Fruit fly (Drosophila melanogaster) whole organism, embryonic: ENCODE data around the gene Cyp28d2.

Source experiments
- Abd-B ChIP-seq: fragments of 200-800 bp; sonication (Bioruptor generic); optimal IDR thresholded peaks from 2 replicates; lab custom pipeline; 2018; ENCODE audit warnings: missing biosample characterization, mild to moderate bottlenecking, missing genetic modification characterization, moderate library complexity
- Atf6 ChIP-seq: fragments of 200-800 bp; sonication (Bioruptor generic); IDR thresholded peaks from 2 replicates; pipeline ENCODE4 v1.3.6; 2022; ENCODE audit warnings: missing biosample characterization, missing genetic modification characterization
- BEAF-32 ChIP-seq: fragments of 200-800 bp; sonication (Bioruptor generic); optimal IDR thresholded peaks from 3 replicates; lab custom pipeline; 2017; ENCODE audit warnings: missing biosample characterization, missing genetic modification characterization, mild to moderate bottlenecking, moderate library complexity, missing genetic modification reagents
- CG10543 ChIP-seq: fragments of 200-800 bp; sonication (Bioruptor generic); optimal IDR thresholded peaks from 3 replicates; lab custom pipeline; 2017; ENCODE audit warnings: missing biosample characterization, mild to moderate bottlenecking, missing genetic modification characterization, moderate library complexity
- CG11085 ChIP-seq: fragments of 200-800 bp; sonication (Bioruptor generic); IDR thresholded peaks from 2 replicates; pipeline ENCODE4 v1.3.6; 2022; ENCODE audit warnings: missing biosample characterization, missing genetic modification characterization
- CG11247 ChIP-seq: fragments of 200-800 bp; sonication (Bioruptor generic); IDR thresholded peaks from 2 replicates; pipeline ENCODE4 v1.3.6; 2022; ENCODE audit warnings: missing biosample characterization, missing genetic modification characterization
- CG11696 ChIP-seq: fragments of 200-800 bp; sonication (Bioruptor generic); IDR thresholded peaks from 2 replicates; pipeline ENCODE4 v1.3.6; 2022; ENCODE audit warnings: missing biosample characterization, missing genetic modification characterization
- CG15011 ChIP-seq: fragments of 200-800 bp; sonication (Bioruptor generic); optimal IDR thresholded peaks from 3 replicates; lab custom pipeline; 2018; ENCODE audit warnings: missing biosample characterization, mild to moderate bottlenecking, missing genetic modification characterization
- CG18764 ChIP-seq: fragments of 200-800 bp; sonication (Bioruptor generic); optimal IDR thresholded peaks from 3 replicates; lab custom pipeline; 2016; ENCODE audit warnings: missing biosample characterization, missing genetic modification characterization
- CG4730 ChIP-seq: fragments of 200-800 bp; sonication (Bioruptor generic); IDR thresholded peaks from 2 replicates; pipeline ENCODE4 v1.3.6; 2022; ENCODE audit warnings: missing biosample characterization, missing genetic modification characterization
- CG4820 ChIP-seq: fragments of 200-800 bp; sonication (Bioruptor generic); optimal IDR thresholded peaks from 3 replicates; lab custom pipeline; 2016; ENCODE audit warnings: missing biosample characterization, missing genetic modification characterization
- CG5953 ChIP-seq: fragments of 200-800 bp; sonication (Bioruptor generic); IDR thresholded peaks from 2 replicates; pipeline ENCODE4 v1.3.6; 2022; ENCODE audit warnings: missing biosample characterization, missing genetic modification characterization
- CG6175 ChIP-seq: fragments of 200-800 bp; sonication (Bioruptor generic); IDR thresholded peaks from 3 replicates; pipeline ENCODE4 v1.3.6; 2022; ENCODE audit warnings: missing biosample characterization, missing genetic modification characterization
- CG6654 ChIP-seq: fragments of 200-800 bp; sonication (Bioruptor generic); optimal IDR thresholded peaks from 2 replicates; lab custom pipeline; 2017; ENCODE audit warnings: missing biosample characterization, mild to moderate bottlenecking, missing genetic modification characterization
- CG7271 ChIP-seq: fragments of 200-800 bp; sonication (Bioruptor generic); optimal IDR thresholded peaks from 2 replicates; lab custom pipeline; 2018; ENCODE audit warnings: missing biosample characterization, mild to moderate bottlenecking, missing genetic modification characterization, moderate library complexity
- CG7357 ChIP-seq: fragments of 200-800 bp; sonication (Bioruptor generic); IDR thresholded peaks from 3 replicates; pipeline ENCODE4 v1.3.6; 2022; ENCODE audit warnings: missing biosample characterization, missing genetic modification characterization
- CkIIα-i1 ChIP-seq: fragments of 200-800 bp; sonication (Bioruptor generic); IDR thresholded peaks from 2 replicates; pipeline ENCODE4 v1.3.6; 2022; ENCODE audit warnings: missing biosample characterization, missing genetic modification characterization
- D19A ChIP-seq: fragments of 200-800 bp; optimal IDR thresholded peaks from 3 replicates; lab custom pipeline; 2019; ENCODE audit warnings: missing biosample characterization, mild to moderate bottlenecking, missing genetic modification characterization, moderate library complexity
- Dip2 ChIP-seq: fragments of 200-800 bp; sonication (Bioruptor generic); IDR thresholded peaks from 2 replicates; pipeline ENCODE4 v1.3.6; 2022; ENCODE audit warnings: missing biosample characterization, missing genetic modification characterization
- Dip3 ChIP-seq: fragments of 200-800 bp; sonication (Bioruptor generic); optimal IDR thresholded peaks from 3 replicates; lab custom pipeline; 2016; ENCODE audit warnings: missing biosample characterization, missing genetic modification characterization
- Doc3 ChIP-seq: fragments of 200-800 bp; sonication (Bioruptor generic); IDR thresholded peaks from 3 replicates; pipeline ENCODE4 v1.3.6; 2022; ENCODE audit warnings: missing biosample characterization, missing genetic modification characterization; ENCODE audit not compliant: partially characterized antibody
- Dref ChIP-seq: fragments of 200-800 bp; sonication (Bioruptor generic); IDR thresholded peaks from 2 replicates; pipeline ENCODE4 v1.3.6; 2022; ENCODE audit warnings: missing biosample characterization, missing genetic modification characterization
- Gsc ChIP-seq: fragments of 200-800 bp; sonication (Bioruptor generic); IDR thresholded peaks from 2 replicates; pipeline ENCODE4 v1.3.6; 2022; ENCODE audit warnings: missing biosample characterization, missing genetic modification characterization
- Hmx ChIP-seq: fragments of 200-800 bp; sonication (Bioruptor generic); optimal IDR thresholded peaks from 2 replicates; lab custom pipeline; 2016; ENCODE audit warnings: missing biosample characterization, missing genetic modification characterization
- Kr ChIP-seq: fragments of 200-800 bp; sonication (Bioruptor generic); optimal IDR thresholded peaks from 2 replicates; lab custom pipeline; 2017; ENCODE audit warnings: missing biosample characterization, mild to moderate bottlenecking, missing genetic modification characterization
- MBD-R2 ChIP-seq: fragments of 200-800 bp; sonication (Bioruptor generic); IDR thresholded peaks from 2 replicates; pipeline ENCODE4 v1.3.6; 2022; ENCODE audit warnings: missing biosample characterization, missing genetic modification characterization
- Ptx1 ChIP-seq: fragments of 200-800 bp; sonication (Bioruptor generic); IDR thresholded peaks from 2 replicates; pipeline ENCODE4 v1.3.6; 2022; ENCODE audit warnings: missing biosample characterization, missing genetic modification characterization
- Ssrp ChIP-seq: fragments of 200-800 bp; sonication (Bioruptor generic); optimal IDR thresholded peaks from 2 replicates; lab custom pipeline; 2018; ENCODE audit warnings: missing biosample characterization, mild to moderate bottlenecking, missing genetic modification characterization, moderate library complexity
- ab ChIP-seq: fragments of 200-800 bp; sonication (Bioruptor generic); optimal IDR thresholded peaks from 2 replicates; lab custom pipeline; 2016; ENCODE audit warnings: missing biosample characterization, missing genetic modification characterization
- dysf ChIP-seq: fragments of 200-800 bp; sonication (Bioruptor generic); IDR thresholded peaks from 3 replicates; pipeline ENCODE4 v1.3.6; 2022; ENCODE audit warnings: missing biosample characterization, missing genetic modification characterization
- esg ChIP-seq: fragments of 200-800 bp; sonication (Bioruptor generic); conservative IDR thresholded peaks from 2 replicates; pipeline ENCODE4 v1.3.6; 2022; ENCODE audit warnings: missing biosample characterization, missing genetic modification characterization
- eve ChIP-seq, 2 experiments: fragments of >200 bp; optimal IDR thresholded peaks; 2 replicates each; lab custom pipeline; 2017; ENCODE audit warnings: missing biosample characterization in 2 of 2, missing genetic modification characterization in 2 of 2
- fd64A ChIP-seq: fragments of 200-800 bp; sonication (Bioruptor generic); optimal IDR thresholded peaks from 3 replicates; lab custom pipeline; 2018; ENCODE audit warnings: missing biosample characterization, mild to moderate bottlenecking, missing genetic modification characterization
- ken ChIP-seq: fragments of 200-800 bp; sonication (Bioruptor generic); IDR thresholded peaks from 3 replicates; pipeline ENCODE4 v1.3.6; 2022; ENCODE audit warnings: missing biosample characterization, missing genetic modification characterization
- knrl ChIP-seq: fragments of 200-800 bp; sonication (Bioruptor generic); IDR thresholded peaks from 3 replicates; pipeline ENCODE4 v1.3.6; 2022; ENCODE audit warnings: missing biosample characterization, missing genetic modification characterization; ENCODE audit not compliant: partially characterized antibody
- mirr ChIP-seq: fragments of 200-800 bp; sonication (Bioruptor generic); optimal IDR thresholded peaks from 3 replicates; lab custom pipeline; 2018; ENCODE audit warnings: missing biosample characterization, mild to moderate bottlenecking, missing genetic modification characterization
- nerfin-1 ChIP-seq: fragments of 200-800 bp; sonication (Bioruptor generic); optimal IDR thresholded peaks from 3 replicates; lab custom pipeline; 2019; ENCODE audit warnings: missing biosample characterization, mild to moderate bottlenecking, missing genetic modification characterization, moderate library complexity
- pb ChIP-seq: fragments of 200-800 bp; sonication (Bioruptor generic); optimal IDR thresholded peaks from 3 replicates; lab custom pipeline; 2016; ENCODE audit warnings: missing biosample characterization, missing genetic modification characterization
- peb ChIP-seq: fragments of 200-800 bp; sonication (Bioruptor generic); IDR thresholded peaks from 2 replicates; pipeline ENCODE4 v1.3.6; 2022; ENCODE audit warnings: missing biosample characterization, missing genetic modification characterization
- pfk ChIP-seq: fragments of 200-800 bp; sonication (Bioruptor generic); optimal IDR thresholded peaks from 2 replicates; lab custom pipeline; 2018; ENCODE audit warnings: missing biosample characterization, mild to moderate bottlenecking, missing genetic modification characterization, moderate library complexity
- phol ChIP-seq: fragments of 200-800 bp; sonication (Bioruptor generic); optimal IDR thresholded peaks from 3 replicates; lab custom pipeline; 2018; ENCODE audit warnings: missing biosample characterization, mild to moderate bottlenecking, missing genetic modification characterization, moderate library complexity
- psq ChIP-seq: fragments of 200-800 bp; sonication (Bioruptor generic); optimal IDR thresholded peaks from 2 replicates; lab custom pipeline; 2017; ENCODE audit warnings: missing biosample characterization, missing genetic modification characterization
- pum ChIP-seq: fragments of 200-800 bp; sonication (Bioruptor generic); optimal IDR thresholded peaks from 2 replicates; lab custom pipeline; 2016; ENCODE audit warnings: missing biosample characterization, missing genetic modification characterization
- row ChIP-seq: fragments of 200-800 bp; sonication (Bioruptor generic); IDR thresholded peaks from 3 replicates; pipeline ENCODE4 v1.3.6; 2022; ENCODE audit warnings: missing biosample characterization, missing genetic modification characterization
- run ChIP-seq: fragments of 200-800 bp; sonication (Bioruptor generic); optimal IDR thresholded peaks from 3 replicates; lab custom pipeline; 2018; ENCODE audit warnings: missing biosample characterization, mild to moderate bottlenecking, missing genetic modification characterization
- sc ChIP-seq, 3 experiments: fragments of >200 bp in 2 of 3; fragments of 200-800 bp in 1 of 3; sonication (Bioruptor generic) in 1 of 3; optimal IDR thresholded peaks; 2 replicates in 2 of 3; 3 replicates in 1 of 3; lab custom pipeline; 2017; ENCODE audit warnings: mild to moderate bottlenecking in 1 of 3, missing biosample characterization in 1 of 3, missing genetic modification characterization in 1 of 3, missing genetic modification reagents in 1 of 3
- sima ChIP-seq: fragments of 200-800 bp; sonication (Bioruptor generic); optimal IDR thresholded peaks from 2 replicates; lab custom pipeline; 2016; ENCODE audit warnings: missing biosample characterization, missing genetic modification characterization
- slou ChIP-seq: fragments of 200-800 bp; sonication (Bioruptor generic); optimal IDR thresholded peaks from 3 replicates; lab custom pipeline; 2016; ENCODE audit warnings: missing biosample characterization, missing genetic modification characterization
- tx ChIP-seq: fragments of 200-800 bp; sonication (Bioruptor generic); optimal IDR thresholded peaks from 2 replicates; lab custom pipeline; 2016; ENCODE audit warnings: missing biosample characterization, missing genetic modification characterization
- zen ChIP-seq: fragments of 200-800 bp; sonication (Bioruptor generic); optimal IDR thresholded peaks from 3 replicates; lab custom pipeline; 2018; ENCODE audit warnings: missing biosample characterization, mild to moderate bottlenecking, missing genetic modification characterization, moderate library complexity
- zfh2 ChIP-seq: fragments of 200-800 bp; sonication (Bioruptor generic); optimal IDR thresholded peaks from 2 replicates; lab custom pipeline; 2016; ENCODE audit warnings: missing biosample characterization, missing genetic modification characterization

Cyp28d2 gene

DNA sequence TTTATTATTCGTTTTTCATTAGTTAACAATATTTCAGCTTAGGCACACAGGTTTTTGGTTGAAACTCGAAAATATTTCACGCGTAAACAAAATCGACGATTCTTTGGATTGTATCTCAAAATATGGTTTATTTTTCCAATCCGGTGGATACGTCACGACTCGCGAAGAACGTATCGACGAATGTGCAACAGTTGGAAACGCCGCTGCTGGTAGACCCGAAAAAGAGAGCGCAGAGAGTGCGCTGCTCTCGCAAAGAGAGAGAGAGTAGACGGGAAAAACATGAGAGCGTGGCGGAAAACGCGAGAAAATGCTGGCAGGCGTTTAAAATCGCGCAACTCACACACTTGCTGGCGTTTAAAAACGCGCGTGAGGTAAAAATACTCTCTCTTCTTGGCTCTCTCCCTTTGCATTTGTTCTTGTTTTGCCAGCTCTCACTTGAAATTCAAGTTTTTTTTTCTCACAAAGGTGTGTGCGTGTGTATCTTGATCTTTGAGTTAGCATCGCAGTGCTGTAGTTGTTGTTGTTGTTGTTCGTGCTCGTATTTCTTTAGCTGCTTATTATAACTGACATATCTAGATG lies 30.2 kb downstream of the Cyp28d2 start (continued):
- TF ChIP-seq CG5953 (GFP tag; lab: Robert Waterston, UW) (no peak), fd64A (no peak), CG15011 (GFP tag; lab: Kevin White, UChicago) (no peak), D19A (tag; lab: Kevin White, UChicago) (no peak), pb (GFP tag; lab: Kevin White, UChicago) (no peak), knrl (GFP tag; lab: Robert Waterston, UW) (no peak), ken (GFP tag; lab: Robert Waterston, UW) (peak; percentile 12; the same call in 1 of the 3 replicates), Atf6 (GFP tag; lab: Robert Waterston, UW) (0 out of 2 replicates have a peak, but pooled peaks have one; percentile 24), CG11247 (GFP tag; lab: Robert Waterston, UW) (no peak), Ssrp (tag; lab: Kevin White, UChicago) (no peak), Dip3 (GFP tag; lab: Kevin White, UChicago) (no peak), pfk (GFP tag; lab: Kevin White, UChicago) (no peak), Dip2 (no peak), Dref (GFP tag; lab: Robert Waterston, UW) (no peak), Gsc (GFP tag; lab: Robert Waterston, UW) (no peak), Doc3 (GFP tag; lab: Robert Waterston, UW) (0 out of 3 replicates have a peak, but pooled peaks have one; percentile 57), Ptx1 (GFP tag; lab: Robert Waterston, UW) (no peak), CkIIα-i1 (GFP tag; lab: Robert Waterston, UW) (no peak), eve (GFP tag; optimal IDR thresholded peaks at IDR 0.05; lab: Kevin White, UChicago) (peak in 1 of 2 experiments; percentile 12), nerfin-1 (tag; lab: Kevin White, UChicago) (peak; percentile 31), psq (no peak), dysf (GFP tag; lab: Robert Waterston, UW) (no peak), CG10543 (no peak), CG7357 (no peak), CG11085 (no peak), CG6654 (GFP tag; lab: Kevin White, UChicago) (no peak), slou (GFP tag; lab: Kevin White, UChicago) (no peak), zfh2 (GFP tag; lab: Kevin White, UChicago) (no peak), CG6175 (no peak), Hmx (GFP tag; lab: Kevin White, UChicago) (no peak), CG4820 (GFP tag; lab: Kevin White, UChicago) (no peak), CG11696 (GFP tag; lab: Robert Waterston, UW) (no peak; the same call in 1 of the 2 replicates), run (tag; lab: Kevin White, UChicago) (no peak), MBD-R2 (GFP tag; lab: Robert Waterston, UW) (no peak), CG18764 (GFP tag; lab: Kevin White, UChicago) (no peak), Abd-B (GFP tag; lab: Kevin White, UChicago) (no peak), sima (GFP tag; lab: Kevin White, UChicago) (no peak), tx (GFP tag; lab: Kevin White, UChicago) (no peak), row (GFP tag; lab: Robert Waterston, UW) (no peak; the same call in 2 of the 3 replicates), sc (optimal IDR thresholded peaks at IDR 0.05; lab: Kevin White, UChicago) (no peak), sc (GFP tag; optimal IDR thresholded peaks at IDR 0.05; lab: Kevin White, UChicago) (no peak), CG4730 (GFP tag; lab: Robert Waterston, UW) (no peak), ab (GFP tag; lab: Kevin White, UChicago) (no peak), Kr (GFP tag; lab: Kevin White, UChicago) (no peak), zen (tag; lab: Kevin White, UChicago) (peak; percentile 5), esg (GFP tag; lab: Robert Waterston, UW) (no peak), BEAF-32 (GFP tag; lab: Kevin White, UChicago) (no peak), phol (tag; lab: Kevin White, UChicago) (no peak), mirr (peak; percentile 15), CG7271 (tag; lab: Kevin White, UChicago) (no peak), pum (GFP tag; lab: Kevin White, UChicago) (no peak), peb (no peak)
